ENCODE assay signal across 2 worm cellular contexts in genomic region chrIII:3534185-3534584, ce11.
A peak's percentile ranks its signal among the peaks of the same experiment; 100 is the strongest.
TF ChIP-seq lines count a peak whose summit lies in the region.

No protein-coding gene starts in this region.

TF ChIP-seq in whole organism, L4 larva, 104 proteins besides CTCF, POLR2A, EP300 and RAD21:
- TF ChIP-seq daf-19 (GFP tag; conservative IDR thresholded peaks at IDR 0.05; lab: Robert Waterston, UW) (no peak), lin-38 (GFP tag; IDR thresholded peaks at IDR 0.05; lab: Robert Waterston, UW) (peak; percentile 23; the same call in 1 of the 2 replicates)

TF ChIP-seq in whole organism, young adult, 124 proteins besides CTCF, POLR2A, EP300 and RAD21:
- TF ChIP-seq xnd-1 (tag; optimal IDR thresholded peaks at IDR 0.05; lab: Kevin White, UChicago) (peak; percentile 84), lin-54 (GFP tag; optimal IDR thresholded peaks at IDR 0.05; lab: Kevin White, UChicago) (peak; percentile 31), let-526 (GFP tag; IDR thresholded peaks at IDR 0.05; lab: Robert Waterston, UW) (no peak), akir-1 (GFP tag; optimal IDR thresholded peaks at IDR 0.05; lab: Kevin White, UChicago) (no peak), attf-5 (GFP tag; optimal IDR thresholded peaks at IDR 0.05; lab: Kevin White, UChicago) (no peak), atf-7 (tag; optimal IDR thresholded peaks at IDR 0.05; lab: Kevin White, UChicago) (no peak), die-1 (tag; optimal IDR thresholded peaks at IDR 0.05; lab: Kevin White, UChicago) (no peak), him-1 (tag; optimal IDR thresholded peaks at IDR 0.05; lab: Kevin White, UChicago) (no peak), hmg-20 (GFP tag; IDR thresholded peaks at IDR 0.05; lab: Robert Waterston, UW) (no peak), aptf-2 (GFP tag; conservative IDR thresholded peaks at IDR 0.05; lab: Robert Waterston, UW) (no peak), madf-3 (GFP tag; IDR thresholded peaks at IDR 0.05; lab: Robert Waterston, UW) (no peak), ccch-3 (GFP tag; optimal IDR thresholded peaks at IDR 0.05; lab: Kevin White, UChicago) (no peak), B0019.2 (GFP tag; conservative IDR thresholded peaks at IDR 0.05; lab: Robert Waterston, UW) (no peak), ZK185.1 (tag; optimal IDR thresholded peaks at IDR 0.05; lab: Kevin White, UChicago; ENCODE audit: poor library complexity, severe bottlenecking) (no peak), dox-1 (GFP tag; IDR thresholded peaks at IDR 0.05; lab: Robert Waterston, UW) (no peak), fkh-3 (tag; optimal IDR thresholded peaks at IDR 0.05; lab: Kevin White, UChicago) (no peak), mxl-1 (tag; optimal IDR thresholded peaks at IDR 0.05; lab: Kevin White, UChicago) (no peak), cebp-2 (GFP tag; IDR thresholded peaks at IDR 0.05; lab: Robert Waterston, UW) (no peak), F57C9.4 (tag; optimal IDR thresholded peaks at IDR 0.05; lab: Kevin White, UChicago) (no peak), madf-6 (GFP tag; IDR thresholded peaks at IDR 0.05; lab: Robert Waterston, UW) (peak; percentile 82), cebp-1 (GFP tag; IDR thresholded peaks at IDR 0.05; lab: Robert Waterston, UW) (no peak), cebp-1 (tag; optimal IDR thresholded peaks at IDR 0.05; lab: Kevin White, UChicago) (no peak), attf-6 (GFP tag; IDR thresholded peaks at IDR 0.05; lab: Robert Waterston, UW) (no peak), lin-35 (GFP tag; optimal IDR thresholded peaks at IDR 0.05; lab: Kevin White, UChicago) (no peak), lag-1 (GFP tag; IDR thresholded peaks at IDR 0.05; lab: Robert Waterston, UW) (no peak), ama-1 (optimal IDR thresholded peaks at IDR 0.05; lab: Kevin White, UChicago) (no peak), ama-1 (GFP tag; optimal IDR thresholded peaks at IDR 0.05; lab: Kevin White, UChicago) (no peak), sdz-38 (tag; optimal IDR thresholded peaks at IDR 0.05; lab: Kevin White, UChicago) (no peak), sptf-2 (GFP tag; optimal IDR thresholded peaks at IDR 0.05; lab: Kevin White, UChicago) (no peak), F33H1.4 (GFP tag; IDR thresholded peaks at IDR 0.05; lab: Robert Waterston, UW) (peak; percentile 48), madf-10 (tag; optimal IDR thresholded peaks at IDR 0.05; lab: Kevin White, UChicago) (no peak), F37B4.10 (GFP tag; IDR thresholded peaks at IDR 0.05; lab: Robert Waterston, UW) (no peak), lsl-1 (GFP tag; optimal IDR thresholded peaks at IDR 0.05; lab: Kevin White, UChicago) (peak; percentile 96), bed-2 (GFP tag; IDR thresholded peaks at IDR 0.05; lab: Robert Waterston, UW) (no peak), D2030.7 (GFP tag; IDR thresholded peaks at IDR 0.05; lab: Robert Waterston, UW) (0 out of 2 replicates have a peak, but pooled peaks have one; percentile 37), mes-4 (tag; optimal IDR thresholded peaks at IDR 0.05; lab: Kevin White, UChicago) (no peak), tbp1 (GFP tag; optimal IDR thresholded peaks at IDR 0.05; lab: Kevin White, UChicago) (no peak), pha-4 (tag; optimal IDR thresholded peaks at IDR 0.05; lab: Kevin White, UChicago) (no peak), ztf-18 (tag; optimal IDR thresholded peaks at IDR 0.05; lab: Kevin White, UChicago) (no peak), lin-40 (tag; optimal IDR thresholded peaks at IDR 0.05; lab: Kevin White, UChicago) (no peak), pbrm-1 (GFP tag; IDR thresholded peaks at IDR 0.05; lab: Robert Waterston, UW) (0 out of 2 replicates have a peak, but pooled peaks have one; percentile 27), ceh-91 (GFP tag; IDR thresholded peaks at IDR 0.05; lab: Robert Waterston, UW) (peak; percentile 46; the same call in 1 of the 2 replicates), ceh-100 (GFP tag; IDR thresholded peaks at IDR 0.05; lab: Robert Waterston, UW) (peak; percentile 67), madf-8 (GFP tag; conservative IDR thresholded peaks at IDR 0.05; lab: Robert Waterston, UW) (peak; percentile 50), aptf-3 (GFP tag; IDR thresholded peaks at IDR 0.05; lab: Robert Waterston, UW) (no peak), nfya-2 (GFP tag; IDR thresholded peaks at IDR 0.05; lab: Robert Waterston, UW) (no peak), ceh-79 (tag; optimal IDR thresholded peaks at IDR 0.05; lab: Kevin White, UChicago) (no peak), gei-17 (GFP tag; optimal IDR thresholded peaks at IDR 0.05; lab: Kevin White, UChicago) (no peak), nhr-27 (tag; optimal IDR thresholded peaks at IDR 0.05; lab: Kevin White, UChicago) (no peak), hmg-1.2 (GFP tag; IDR thresholded peaks at IDR 0.05; lab: Robert Waterston, UW) (no peak), ztf-28 (GFP tag; IDR thresholded peaks at IDR 0.05; lab: Robert Waterston, UW) (no peak)
